Worm (Caenorhabditis elegans): ENCODE results near the gene F54H5.2.

F54H5.2 gene

ce11 chrII:6591000-6591399, 36.3 kb upstream of the F54H5.2 start:
- TF ChIP-seq ets-7 (tag; optimal IDR thresholded peaks at IDR 0.05) (no peak), ama-1 (optimal IDR thresholded peaks at IDR 0.05) (no peak), ceh-13 (GFP tag; optimal IDR thresholded peaks at IDR 0.05) (no peak), tbx-11 (GFP tag; IDR thresholded peaks at IDR 0.05) (no peak), flt-1 (GFP tag; IDR thresholded peaks at IDR 0.05) (no peak), tbx-37 (GFP tag; conservative IDR thresholded peaks at IDR 0.05) (no peak), scrt-1 (GFP tag; IDR thresholded peaks at IDR 0.05) (no peak), B0310.2 (tag; optimal IDR thresholded peaks at IDR 0.05) (no peak), sea-1 (GFP tag; conservative IDR thresholded peaks at IDR 0.05) (no peak), ceh-36 (tag; optimal IDR thresholded peaks at IDR 0.05) (no peak), pes-1 (GFP tag; IDR thresholded peaks at IDR 0.05) (no peak), aly-1 (tag; optimal IDR thresholded peaks at IDR 0.05) (no peak), F13C5.2 (tag; optimal IDR thresholded peaks at IDR 0.05) (no peak)

ce11 chrII:6592251-6592650, 35.0 kb upstream of the F54H5.2 start, which contains the start of gene C56C10.9:
Gene C56C10.9 (minus strand): TSS chrII:6592351.
- TF ChIP-seq tbx-11 (GFP tag; IDR thresholded peaks at IDR 0.05) = no peak
- no peak for TF ChIP-seq ceh-13 (GFP tag; optimal IDR thresholded peaks at IDR 0.05)
- no peak for TF ChIP-seq hmg-4 (GFP tag; optimal IDR thresholded peaks at IDR 0.05)
- TF ChIP-seq aly-1 (tag; optimal IDR thresholded peaks at IDR 0.05) = no peak

ce11 chrII:6594151-6594550, 33.1 kb upstream of the F54H5.2 start, which contains the start of gene aipr-1:
Gene aipr-1 (minus strand): TSS chrII:6594251.
- TF ChIP-seq pes-1 (GFP tag; IDR thresholded peaks at IDR 0.05) (no peak), tbx-11 (GFP tag; IDR thresholded peaks at IDR 0.05) (no peak), hnd-1 (tag; optimal IDR thresholded peaks at IDR 0.05) (no peak), ceh-13 (GFP tag; optimal IDR thresholded peaks at IDR 0.05) (no peak), ets-7 (tag; optimal IDR thresholded peaks at IDR 0.05) (no peak), scrt-1 (GFP tag; IDR thresholded peaks at IDR 0.05) (no peak), tbx-37 (GFP tag; conservative IDR thresholded peaks at IDR 0.05) (no peak), hmg-4 (GFP tag; optimal IDR thresholded peaks at IDR 0.05) (no peak), hmbx-1 (tag; optimal IDR thresholded peaks at IDR 0.05) (no peak), F13C5.2 (tag; optimal IDR thresholded peaks at IDR 0.05) (no peak), ceh-36 (tag; optimal IDR thresholded peaks at IDR 0.05) (no peak), ama-1 (optimal IDR thresholded peaks at IDR 0.05) (no peak), B0310.2 (tag; optimal IDR thresholded peaks at IDR 0.05) (no peak), aly-1 (tag; optimal IDR thresholded peaks at IDR 0.05) (no peak), flt-1 (GFP tag; IDR thresholded peaks at IDR 0.05) (no peak), sea-1 (GFP tag; conservative IDR thresholded peaks at IDR 0.05) (no peak), tra-4 (tag; optimal IDR thresholded peaks at IDR 0.05) (no peak)

ce11 chrII:6597507-6597906, 29.8 kb upstream of the F54H5.2 start:
- TF ChIP-seq tra-4 (tag; optimal IDR thresholded peaks at IDR 0.05) (no peak), ets-7 (tag; optimal IDR thresholded peaks at IDR 0.05) (no peak), sea-1 (GFP tag; conservative IDR thresholded peaks at IDR 0.05) (no peak), scrt-1 (GFP tag; IDR thresholded peaks at IDR 0.05) (no peak), pes-1 (GFP tag; IDR thresholded peaks at IDR 0.05) (no peak), hmbx-1 (tag; optimal IDR thresholded peaks at IDR 0.05) (no peak), hmg-4 (GFP tag; optimal IDR thresholded peaks at IDR 0.05) (no peak), F13C5.2 (tag; optimal IDR thresholded peaks at IDR 0.05) (no peak), flt-1 (GFP tag; IDR thresholded peaks at IDR 0.05) (no peak), ama-1 (optimal IDR thresholded peaks at IDR 0.05) (no peak), tbx-37 (GFP tag; conservative IDR thresholded peaks at IDR 0.05) (no peak), ceh-36 (tag; optimal IDR thresholded peaks at IDR 0.05) (no peak), aly-1 (tag; optimal IDR thresholded peaks at IDR 0.05) (no peak), hnd-1 (tag; optimal IDR thresholded peaks at IDR 0.05) (no peak), ceh-13 (GFP tag; optimal IDR thresholded peaks at IDR 0.05) (no peak), tbx-11 (GFP tag; IDR thresholded peaks at IDR 0.05) (no peak), B0310.2 (tag; optimal IDR thresholded peaks at IDR 0.05) (no peak)

ce11 chrII:6598050-6598449, 29.2 kb upstream of the F54H5.2 start, which contains the start of gene dnj-8:
Gene dnj-8 (minus strand): TSS chrII:6598080.
- no peak for TF ChIP-seq hnd-1 (tag; optimal IDR thresholded peaks at IDR 0.05)
- no peak for TF ChIP-seq tbx-11 (GFP tag; IDR thresholded peaks at IDR 0.05)

ce11 chrII:6600973-6601372, 26.3 kb upstream of the F54H5.2 start, which contains the start of gene vps-33.2:
Gene vps-33.2 (plus strand): TSS chrII:6601216.
- no peak for TF ChIP-seq F13C5.2 (tag; optimal IDR thresholded peaks at IDR 0.05)
- TF ChIP-seq tbx-11 (GFP tag; IDR thresholded peaks at IDR 0.05) = no peak
- no peak for TF ChIP-seq aly-1 (tag; optimal IDR thresholded peaks at IDR 0.05)
- no peak for TF ChIP-seq hnd-1 (tag; optimal IDR thresholded peaks at IDR 0.05)
- TF ChIP-seq ets-7 (tag; optimal IDR thresholded peaks at IDR 0.05) = no peak
- TF ChIP-seq tra-4 (tag; optimal IDR thresholded peaks at IDR 0.05) = no peak
- no peak for TF ChIP-seq B0310.2 (tag; optimal IDR thresholded peaks at IDR 0.05)
- no peak for TF ChIP-seq ama-1 (optimal IDR thresholded peaks at IDR 0.05)
- TF ChIP-seq ceh-13 (GFP tag; optimal IDR thresholded peaks at IDR 0.05) = no peak
- no peak for TF ChIP-seq hmbx-1 (tag; optimal IDR thresholded peaks at IDR 0.05)
- no peak for TF ChIP-seq sea-1 (GFP tag; conservative IDR thresholded peaks at IDR 0.05)
- no peak for TF ChIP-seq pes-1 (GFP tag; IDR thresholded peaks at IDR 0.05)
- TF ChIP-seq scrt-1 (GFP tag; IDR thresholded peaks at IDR 0.05) = no peak
- TF ChIP-seq tbx-37 (GFP tag; conservative IDR thresholded peaks at IDR 0.05) = no peak
- TF ChIP-seq flt-1 (GFP tag; IDR thresholded peaks at IDR 0.05) = no peak
- TF ChIP-seq ceh-36 (tag; optimal IDR thresholded peaks at IDR 0.05) = no peak
- no peak for TF ChIP-seq hmg-4 (GFP tag; optimal IDR thresholded peaks at IDR 0.05)

- TF ChIP-seq pes-1 (GFP tag; IDR thresholded peaks at IDR 0.05) = no peak
- TF ChIP-seq F13C5.2 (tag; optimal IDR thresholded peaks at IDR 0.05) = no peak
- no peak for TF ChIP-seq sea-1 (GFP tag; conservative IDR thresholded peaks at IDR 0.05)
These were observed 18.7 kb upstream of the F54H5.2 start for ce11 chrII:6608626-6609025.

- no peak for TF ChIP-seq F13C5.2 (tag; optimal IDR thresholded peaks at IDR 0.05)
- no peak for TF ChIP-seq tbx-11 (GFP tag; IDR thresholded peaks at IDR 0.05)
- TF ChIP-seq B0310.2 (tag; optimal IDR thresholded peaks at IDR 0.05) = no peak
- TF ChIP-seq hmg-4 (GFP tag; optimal IDR thresholded peaks at IDR 0.05) = no peak
- TF ChIP-seq ceh-36 (tag; optimal IDR thresholded peaks at IDR 0.05) = no peak
These were observed 17.9 kb upstream of the F54H5.2 start, which contains the start of gene epg-5 for ce11 chrII:6609315-6609842. Gene epg-5 (minus strand): TSS chrII:6609365.

Data from whole organism, early embryonic.